Worm (Caenorhabditis elegans): Measurements from ENCODE around the gene tag-275.

The tag-275 gene

DNA sequence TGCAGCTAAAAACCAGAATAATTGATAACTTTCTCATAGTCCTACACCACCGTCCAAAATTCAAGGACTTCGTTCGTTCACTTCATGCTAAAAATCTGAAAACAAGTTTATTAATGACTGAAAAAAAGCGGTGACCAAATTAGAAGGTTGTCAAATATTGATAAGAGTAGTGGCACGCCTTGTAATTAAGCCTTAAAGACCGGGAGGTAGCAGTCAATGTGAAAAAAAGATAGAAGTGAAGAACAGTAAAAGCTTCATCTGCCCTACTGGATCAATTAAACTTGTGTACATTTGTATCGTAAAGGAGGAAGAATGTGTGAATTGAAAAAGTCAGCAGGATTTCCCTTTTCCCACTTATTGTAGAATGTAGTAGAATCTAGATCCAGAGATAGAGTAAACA is at the start of gene tag-275:
tag-275 (minus strand) TSS at position 101 of the 400 bp plus-strand sequence.
- TF ChIP-seq ceh-48 (tag; optimal IDR thresholded peaks at IDR 0.05), result no peak
- TF ChIP-seq ceh-31 (tag; optimal IDR thresholded peaks at IDR 0.05), result no peak

- TF ChIP-seq pag-3 (tag; optimal IDR thresholded peaks at IDR 0.05; ENCODE audit: borderline replicate concordance), result no peak
- no peak for TF ChIP-seq ceh-6 (GFP tag; optimal IDR thresholded peaks at IDR 0.05)
Measured at ce11 chrX:6196627-6197026, 46.3 kb upstream of the tag-275 start, which contains the start of gene daf-9. TSS of gene daf-9 (plus strand) at chrX:6196927.

DNA sequence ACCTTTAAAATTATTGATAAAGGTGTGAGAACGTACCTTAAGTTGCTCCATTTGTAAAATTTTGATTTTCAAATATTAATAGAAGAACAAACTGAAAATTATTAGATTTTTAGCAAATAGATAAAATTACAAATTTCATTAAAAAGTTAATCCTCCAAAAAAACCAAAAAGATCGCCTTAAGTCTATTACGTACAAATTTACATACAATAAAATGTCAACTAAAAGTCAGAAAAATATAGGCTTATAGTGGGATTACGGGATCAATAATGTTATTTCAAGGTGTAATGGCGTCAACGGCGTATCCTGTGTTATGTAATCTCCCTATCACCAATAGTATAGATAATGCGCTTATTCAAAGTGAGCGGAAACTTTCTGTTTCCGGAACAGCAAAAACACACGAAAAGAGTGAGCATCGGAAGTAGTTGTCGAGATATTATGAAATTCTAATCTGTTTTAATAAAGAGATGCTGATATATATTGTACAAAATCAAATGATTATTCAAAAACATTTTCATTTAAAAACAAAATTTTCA is 43.9 kb upstream of the tag-275 start, which contains the start of gene ceh-54:
ceh-54 (minus strand) TSS at position 51 of the 534 bp plus-strand sequence.
- no peak for TF ChIP-seq mec-3 (tag; optimal IDR thresholded peaks at IDR 0.05; ENCODE audit: borderline replicate concordance)
- no peak for TF ChIP-seq Y22D7AL.16 (tag; optimal IDR thresholded peaks at IDR 0.05)
- TF ChIP-seq ceh-14 (tag; optimal IDR thresholded peaks at IDR 0.05), result no peak
- no peak for TF ChIP-seq ceh-30 (tag; optimal IDR thresholded peaks at IDR 0.05)
- no peak for TF ChIP-seq unc-3 (GFP tag; conservative IDR thresholded peaks at IDR 0.05)
- TF ChIP-seq unc-3 (tag; optimal IDR thresholded peaks at IDR 0.05), result no peak

DNA sequence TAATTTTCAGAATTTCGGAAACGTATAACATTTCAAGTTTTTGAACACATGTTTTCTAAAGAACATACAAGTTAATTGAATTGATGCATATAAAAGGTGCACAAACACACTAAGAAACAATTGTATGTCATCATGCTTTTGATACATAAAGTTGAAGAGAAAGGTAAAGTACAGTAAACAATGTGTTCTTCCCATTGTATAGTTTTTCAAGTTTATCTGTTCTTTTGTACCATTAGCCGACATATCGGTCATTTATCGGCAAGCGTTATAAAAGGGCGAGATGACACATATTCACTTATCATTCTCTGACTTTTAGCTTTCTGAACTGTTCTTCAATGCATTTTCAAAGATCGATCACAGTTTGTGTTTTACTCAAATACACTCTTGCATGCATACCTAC is 39.6 kb upstream of the tag-275 start, which contains the start of gene T13C5.9:
T13C5.9 (plus strand) TSS at position 301 of the 400 bp plus-strand sequence.
- TF ChIP-seq Y22D7AL.16 (tag; optimal IDR thresholded peaks at IDR 0.05) (no peak), fkh-10 (GFP tag; optimal IDR thresholded peaks at IDR 0.05) (no peak), dve-1 (tag; optimal IDR thresholded peaks at IDR 0.05) (no peak), ceh-19 (GFP tag; optimal IDR thresholded peaks at IDR 0.05) (no peak), elt-4 (tag; optimal IDR thresholded peaks at IDR 0.05) (no peak), ceh-14 (tag; optimal IDR thresholded peaks at IDR 0.05) (no peak)

DNA sequence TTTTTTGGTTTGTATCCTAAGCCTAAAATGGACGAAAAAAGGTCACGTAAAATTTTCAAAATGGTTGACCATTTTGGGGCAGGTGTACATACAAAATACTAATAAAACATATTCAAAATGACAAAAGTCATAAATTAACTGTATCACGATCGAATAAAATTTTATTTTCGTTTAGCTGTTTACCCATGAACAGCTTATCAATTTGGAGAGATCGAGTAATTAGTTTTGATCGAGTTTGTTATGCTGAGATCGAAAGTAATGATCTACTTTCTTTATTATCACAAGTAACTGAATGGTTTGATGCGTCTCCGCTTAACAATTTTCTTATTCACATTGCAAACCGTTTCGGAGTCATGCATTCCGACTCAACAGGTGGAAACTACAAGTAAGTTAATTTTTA is 37.5 kb upstream of the tag-275 start, which contains the start of gene T13C5.10:
T13C5.10 (plus strand) TSS at position 301 of the 400 bp plus-strand sequence.
- TF ChIP-seq pqm-1 (tag; optimal IDR thresholded peaks at IDR 0.05) (no peak), lin-11 (tag; optimal IDR thresholded peaks at IDR 0.05) (no peak), ceh-22 (tag; optimal IDR thresholded peaks at IDR 0.05) (no peak), pat-9 (tag; optimal IDR thresholded peaks at IDR 0.05) (no peak), ceh-2 (tag; optimal IDR thresholded peaks at IDR 0.05) (no peak)

- TF ChIP-seq fkh-6 (tag; optimal IDR thresholded peaks at IDR 0.05), result no peak
- no peak for TF ChIP-seq unc-86 (tag; optimal IDR thresholded peaks at IDR 0.05)
- TF ChIP-seq pat-9 (tag; optimal IDR thresholded peaks at IDR 0.05), result no peak
- no peak for TF ChIP-seq ref-2 (tag; optimal IDR thresholded peaks at IDR 0.05)
- TF ChIP-seq nhr-232 (tag; optimal IDR thresholded peaks at IDR 0.05), result no peak
- TF ChIP-seq hlh-6 (tag; optimal IDR thresholded peaks at IDR 0.05), result no peak
- TF ChIP-seq unc-3 (GFP tag; conservative IDR thresholded peaks at IDR 0.05), result no peak
- no peak for TF ChIP-seq unc-3 (tag; optimal IDR thresholded peaks at IDR 0.05)
- TF ChIP-seq dve-1 (tag; optimal IDR thresholded peaks at IDR 0.05), result no peak
- TF ChIP-seq fax-1 (tag; optimal IDR thresholded peaks at IDR 0.05), result no peak
- TF ChIP-seq K09A11.1 (tag; optimal IDR thresholded peaks at IDR 0.05; ENCODE audit: insufficient read depth), result no peak
- TF ChIP-seq hlh-13 (GFP tag; optimal IDR thresholded peaks at IDR 0.05), result no peak
- TF ChIP-seq ceh-9 (tag; optimal IDR thresholded peaks at IDR 0.05), result no peak
- no peak for TF ChIP-seq ceh-34 (tag; optimal IDR thresholded peaks at IDR 0.05)
- TF ChIP-seq lin-11 (tag; optimal IDR thresholded peaks at IDR 0.05), result no peak
- no peak for TF ChIP-seq sox-2 (GFP tag; IDR thresholded peaks at IDR 0.05)
- no peak for TF ChIP-seq F13H6.1 (tag; optimal IDR thresholded peaks at IDR 0.05)
- TF ChIP-seq ceh-6 (GFP tag; optimal IDR thresholded peaks at IDR 0.05), result no peak
- no peak for TF ChIP-seq ceh-19 (GFP tag; optimal IDR thresholded peaks at IDR 0.05)
- TF ChIP-seq pqm-1 (tag; optimal IDR thresholded peaks at IDR 0.05), result no peak
- no peak for TF ChIP-seq ceh-45 (GFP tag; IDR thresholded peaks at IDR 0.05)
Measured at ce11 chrX:6184709-6185108, 34.4 kb upstream of the tag-275 start, which contains the start of gene T13C5.2. TSS of gene T13C5.2 (plus strand) at chrX:6185009.

Measured in whole organism, late embryonic.